Worm (Caenorhabditis elegans) whole organism, young adult: ENCODE results near the gene hoe-1.
A peak's percentile ranks its signal among the peaks of the same experiment; 100 is the strongest.

Experiments
- B0336.3 ChIP-seq: fragments of 200-800 bp; sonication (Bioruptor generic); IDR thresholded peaks from 2 replicates; pipeline ENCODE4 v1.3.6; 2022; ENCODE audit warnings: missing genetic modification characterization, missing compliant biosample characterization
- C17E4.6 ChIP-seq: fragments of 200-800 bp; sonication (Bioruptor generic); IDR thresholded peaks from 2 replicates; pipeline ENCODE4 v1.3.6; 2022; ENCODE audit warnings: missing genetic modification reagents, missing genetic modification characterization, missing compliant biosample characterization
- F22D6.2 ChIP-seq: sonication (generic microtip); optimal IDR thresholded peaks from 2 replicates; lab custom pipeline; 2016; ENCODE audit warnings: mild to moderate bottlenecking, missing genetic modification characterization, missing compliant biosample characterization
- F57A8.1 ChIP-seq: fragments of 200-800 bp; sonication (Bioruptor generic); optimal IDR thresholded peaks from 2 replicates; lab custom pipeline; 2018; ENCODE audit warnings: mild to moderate bottlenecking, missing genetic modification characterization, moderate library complexity, missing compliant biosample characterization
- F57C9.4 ChIP-seq: sonication (generic microtip); optimal IDR thresholded peaks from 2 replicates; lab custom pipeline; 2017; ENCODE audit warnings: mild to moderate bottlenecking, missing genetic modification characterization, missing compliant biosample characterization
- K11D2.4 ChIP-seq: fragments of 200-800 bp; sonication (Bioruptor generic); IDR thresholded peaks from 2 replicates; pipeline ENCODE4 v1.3.6; 2022; ENCODE audit warnings: missing genetic modification reagents, missing genetic modification characterization, missing compliant biosample characterization
- Y56A3A.18 ChIP-seq: fragments of 200-800 bp; sonication (Bioruptor generic); IDR thresholded peaks from 2 replicates; pipeline ENCODE4 v1.3.6; 2022; ENCODE audit warnings: missing genetic modification reagents, missing genetic modification characterization, missing compliant biosample characterization
- ama-1 ChIP-seq, 3 experiments: fragments of 150-350 bp in 1 of 3; sonication (generic microtip) in 2 of 3; optimal IDR thresholded peaks; 2 replicates each; lab custom pipeline; 2014 to 2018; ENCODE audit warnings: missing biosample characterization in 2 of 3, missing genetic modification characterization in 2 of 3, missing genetic modification reagents in 2 of 3
- attf-5 ChIP-seq: fragments of 200-800 bp; sonication (Bioruptor generic); optimal IDR thresholded peaks from 2 replicates; lab custom pipeline; 2018; ENCODE audit warnings: mild to moderate bottlenecking, missing genetic modification characterization, missing compliant biosample characterization
- ccch-3 ChIP-seq: fragments of 200-800 bp; sonication (Bioruptor generic); optimal IDR thresholded peaks from 2 replicates; lab custom pipeline; 2018; ENCODE audit warnings: mild to moderate bottlenecking, missing genetic modification characterization, missing compliant biosample characterization
- cebp-1 ChIP-seq, 2 experiments: fragments of 200-800 bp in 1 of 2; sonication (Bioruptor generic) in 1 of 2; sonication (generic microtip) in 1 of 2; IDR thresholded peaks in 1 of 2; optimal IDR thresholded peaks in 1 of 2; 2 replicates each; pipeline versions ENCODE4 v1.3.6 to Lab custom; 2017 to 2022; ENCODE audit warnings: missing compliant biosample characterization in 2 of 2, missing genetic modification characterization in 2 of 2, mild to moderate bottlenecking in 1 of 2, missing genetic modification reagents in 1 of 2, moderate library complexity in 1 of 2
- ceh-100 ChIP-seq: fragments of 200-800 bp; sonication (Bioruptor generic); IDR thresholded peaks from 2 replicates; pipeline ENCODE4 v1.3.6; 2022; ENCODE audit warnings: missing genetic modification reagents, missing genetic modification characterization, missing compliant biosample characterization
- ceh-27 ChIP-seq: fragments of 200-800 bp; sonication (Bioruptor generic); optimal IDR thresholded peaks from 2 replicates; lab custom pipeline; 2018; ENCODE audit warnings: mild to moderate bottlenecking, missing genetic modification characterization, moderate library complexity, missing compliant biosample characterization
- ceh-40 ChIP-seq: fragments of 200-800 bp; sonication (Bioruptor generic); IDR thresholded peaks from 2 replicates; pipeline ENCODE4 v1.3.6; 2022; ENCODE audit warnings: missing genetic modification characterization, missing compliant biosample characterization
- chd-7 ChIP-seq: sonication (generic microtip); optimal IDR thresholded peaks from 2 replicates; lab custom pipeline; 2016; ENCODE audit warnings: mild to moderate bottlenecking, missing genetic modification characterization, moderate library complexity, missing compliant biosample characterization
- die-1 ChIP-seq: sonication (generic microtip); optimal IDR thresholded peaks from 2 replicates; lab custom pipeline; 2016; ENCODE audit warnings: missing genotype, mild to moderate bottlenecking, missing genetic modification characterization, missing compliant biosample characterization
- dpff-1 ChIP-seq: sonication (generic microtip); optimal IDR thresholded peaks from 2 replicates; lab custom pipeline; 2017; ENCODE audit warnings: mild to moderate bottlenecking, missing genetic modification characterization, missing compliant biosample characterization
- egrh-3 ChIP-seq: fragments of 200-800 bp; sonication (Bioruptor generic); IDR thresholded peaks from 2 replicates; pipeline ENCODE4 v1.3.6; 2022; ENCODE audit warnings: missing genetic modification reagents, missing genetic modification characterization, missing compliant biosample characterization
- ekl-4 ChIP-seq: fragments of 200-800 bp; sonication (Bioruptor generic); IDR thresholded peaks from 2 replicates; pipeline ENCODE4 v1.3.6; 2022; ENCODE audit warnings: missing genetic modification reagents, missing genetic modification characterization, missing compliant biosample characterization
- ets-4 ChIP-seq: fragments of 200-800 bp; sonication (Bioruptor generic); optimal IDR thresholded peaks from 2 replicates; lab custom pipeline; 2018; ENCODE audit warnings: mild to moderate bottlenecking, missing genetic modification characterization, missing compliant biosample characterization
- fkh-3 ChIP-seq: sonication (generic microtip); optimal IDR thresholded peaks from 2 replicates; lab custom pipeline; 2016; ENCODE audit warnings: mild to moderate bottlenecking, missing genetic modification characterization, missing compliant biosample characterization
- hmg-1.2 ChIP-seq: fragments of 200-800 bp; sonication (Bioruptor generic); IDR thresholded peaks from 2 replicates; pipeline ENCODE4 v1.3.6; 2022; ENCODE audit warnings: missing genetic modification reagents, missing genetic modification characterization, missing compliant biosample characterization
- hsf-1 ChIP-seq: fragments of 200-800 bp; sonication (Bioruptor generic); IDR thresholded peaks from 2 replicates; pipeline ENCODE4 v1.3.6; 2022; ENCODE audit warnings: missing genetic modification reagents, missing genetic modification characterization, missing compliant biosample characterization
- let-526 ChIP-seq: fragments of 200-800 bp; sonication (Bioruptor generic); IDR thresholded peaks from 2 replicates; pipeline ENCODE4 v1.3.6; 2022; ENCODE audit warnings: missing genetic modification reagents, missing genetic modification characterization, missing compliant biosample characterization
- let-607 ChIP-seq, 2 experiments: fragments of 200-800 bp in 1 of 2; sonication (Bioruptor generic) in 1 of 2; sonication (generic microtip) in 1 of 2; optimal IDR thresholded peaks; 2 replicates each; lab custom pipeline; 2016 to 2018; ENCODE audit warnings: mild to moderate bottlenecking in 2 of 2, missing compliant biosample characterization in 2 of 2, missing genetic modification characterization in 2 of 2, moderate library complexity in 2 of 2, missing genotype in 1 of 2
- lin-35 ChIP-seq, 3 experiments: fragments of 150-350 bp in 2 of 3; sonication (generic microtip) in 1 of 3; optimal IDR thresholded peaks; 2 replicates each; lab custom pipeline; 2014 to 2018; ENCODE audit warnings: missing biosample characterization in 3 of 3, missing genetic modification characterization in 3 of 3, missing genetic modification reagents in 3 of 3
- lin-40 ChIP-seq: sonication (generic microtip); optimal IDR thresholded peaks from 2 replicates; lab custom pipeline; 2016; ENCODE audit warnings: missing genetic modification characterization, mild to moderate bottlenecking, missing compliant biosample characterization, missing genotype, missing genetic modification reagents
- lin-54 ChIP-seq: fragments of 200-800 bp; sonication (Bioruptor generic); optimal IDR thresholded peaks from 2 replicates; lab custom pipeline; 2018; ENCODE audit warnings: mild to moderate bottlenecking, missing genetic modification characterization, missing compliant biosample characterization
- lsl-1 ChIP-seq: fragments of 200-800 bp; sonication (Bioruptor generic); optimal IDR thresholded peaks from 2 replicates; lab custom pipeline; 2018; ENCODE audit warnings: mild to moderate bottlenecking, missing genetic modification characterization, moderate library complexity, missing compliant biosample characterization
- madf-10 ChIP-seq: sonication (generic microtip); optimal IDR thresholded peaks from 2 replicates; lab custom pipeline; 2016; ENCODE audit warnings: mild to moderate bottlenecking, missing genetic modification characterization, missing compliant biosample characterization
- mcd-1 ChIP-seq: fragments of 200-800 bp; sonication (Bioruptor generic); IDR thresholded peaks from 2 replicates; pipeline ENCODE4 v1.3.6; 2022; ENCODE audit warnings: missing genetic modification reagents, missing genetic modification characterization, missing compliant biosample characterization
- nfyb-1 ChIP-seq: fragments of 200-800 bp; sonication (Bioruptor generic); IDR thresholded peaks from 2 replicates; pipeline ENCODE4 v1.3.6; 2022; ENCODE audit warnings: missing genetic modification reagents, missing genetic modification characterization, missing compliant biosample characterization
- nhr-27 ChIP-seq: fragments of 200-800 bp; sonication (Bioruptor generic); optimal IDR thresholded peaks from 2 replicates; lab custom pipeline; 2018; ENCODE audit warnings: mild to moderate bottlenecking, missing genetic modification characterization, moderate library complexity, missing compliant biosample characterization
- nhr-80 ChIP-seq: sonication (generic microtip); optimal IDR thresholded peaks from 2 replicates; lab custom pipeline; 2016; ENCODE audit warnings: missing genetic modification characterization, missing compliant biosample characterization
- nhr-90 ChIP-seq: sonication (generic microtip); optimal IDR thresholded peaks from 2 replicates; lab custom pipeline; 2016; ENCODE audit warnings: missing genotype, mild to moderate bottlenecking, missing genetic modification characterization, missing compliant biosample characterization
- pbrm-1 ChIP-seq: fragments of 200-800 bp; sonication (Bioruptor generic); IDR thresholded peaks from 2 replicates; pipeline ENCODE4 v1.3.6; 2022; ENCODE audit warnings: missing genetic modification reagents, missing genetic modification characterization, missing compliant biosample characterization
- rcor-1 ChIP-seq: fragments of 200-800 bp; sonication (Bioruptor generic); IDR thresholded peaks from 2 replicates; pipeline ENCODE4 v1.3.6; 2022; ENCODE audit warnings: missing genetic modification reagents, missing genetic modification characterization, missing compliant biosample characterization
- repo-1 ChIP-seq: sonication (generic microtip); optimal IDR thresholded peaks from 2 replicates; lab custom pipeline; 2017; ENCODE audit warnings: mild to moderate bottlenecking, missing genetic modification characterization, missing compliant biosample characterization
- snpc-1.1 ChIP-seq: sonication (generic microtip); optimal IDR thresholded peaks from 2 replicates; lab custom pipeline; 2017; ENCODE audit warnings: missing genetic modification characterization, mild to moderate bottlenecking, missing compliant biosample characterization, antibody characterized with exemption, moderate library complexity, missing genotype, missing genetic modification reagents; ENCODE audit not compliant: insufficient read depth
- snpc-4 ChIP-seq, 5 experiments: fragments of 150-350 bp in 1 of 5; sonication (generic microtip) in 4 of 5; optimal IDR thresholded peaks; 2 replicates each; lab custom pipeline; 2014 to 2018; ENCODE audit warnings: missing genetic modification characterization in 5 of 5, missing biosample characterization in 3 of 5, antibody characterized with exemption in 2 of 5, mild to moderate bottlenecking in 2 of 5, missing compliant biosample characterization in 2 of 5, missing genotype in 2 of 5, moderate library complexity in 2 of 5, missing genetic modification reagents in 1 of 5
- zim-3 ChIP-seq: sonication (generic microtip); optimal IDR thresholded peaks from 2 replicates; lab custom pipeline; 2017; ENCODE audit warnings: mild to moderate bottlenecking, missing genetic modification characterization, moderate library complexity, missing compliant biosample characterization
- ztf-18 ChIP-seq: sonication (generic microtip); optimal IDR thresholded peaks from 2 replicates; lab custom pipeline; 2016; ENCODE audit warnings: missing genotype, mild to moderate bottlenecking, missing genetic modification characterization, missing compliant biosample characterization
- ztf-26 ChIP-seq: sonication (generic microtip); optimal IDR thresholded peaks from 2 replicates; lab custom pipeline; 2017; ENCODE audit warnings: missing genetic modification characterization, missing compliant biosample characterization
- ztf-6 ChIP-seq: fragments of 200-800 bp; sonication (Bioruptor generic); IDR thresholded peaks from 2 replicates; pipeline ENCODE4 v1.3.6; 2022; ENCODE audit warnings: missing genetic modification reagents, missing genetic modification characterization, missing compliant biosample characterization

hoe-1 gene

DNA sequence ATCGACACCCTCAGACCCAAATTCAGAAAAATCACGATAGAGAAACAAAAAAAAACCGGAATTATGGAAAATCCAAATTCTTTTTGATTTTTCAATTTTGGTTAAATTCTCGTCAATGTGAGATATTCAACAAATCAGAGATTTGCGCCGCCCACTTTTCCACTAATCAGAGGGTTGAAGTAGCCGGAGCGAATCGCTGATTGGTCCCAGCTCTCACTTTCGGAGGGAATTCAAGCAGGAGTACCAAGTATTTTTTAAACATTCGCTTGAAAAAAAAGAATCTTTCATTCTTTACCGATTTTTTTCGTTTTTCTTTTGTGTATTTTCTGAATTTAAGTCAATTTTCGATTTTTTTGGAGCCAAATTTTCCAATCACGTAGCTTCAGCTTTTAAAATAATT is 38.1 kb downstream of the hoe-1 start:
- TF ChIP-seq B0336.3: no peak
- peak; percentile 43 for TF ChIP-seq nhr-27 (tag; lab: Kevin White, UChicago)

DNA sequence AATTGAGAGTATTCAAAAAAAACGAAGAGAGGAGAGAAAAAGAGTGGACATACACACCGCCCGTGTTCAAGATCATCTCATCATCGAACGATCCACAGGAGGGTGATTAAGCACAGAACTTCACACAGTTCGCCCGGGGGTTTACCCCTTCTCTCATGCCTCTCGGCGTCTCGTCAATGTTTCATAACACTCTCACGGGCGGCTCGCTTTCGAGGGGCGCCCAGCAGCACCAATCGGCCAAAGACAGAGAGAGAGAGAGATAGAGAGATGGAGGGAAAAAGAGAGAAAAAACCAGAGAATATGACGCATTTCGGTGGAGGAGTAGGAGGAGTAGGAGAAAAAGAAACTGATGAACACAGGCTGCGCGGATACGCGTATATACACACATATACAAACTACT is 38.9 kb downstream of the hoe-1 start:
- peak; percentile 21 for TF ChIP-seq repo-1 (tag; lab: Kevin White, UChicago)
- peak; percentile 99 for TF ChIP-seq nhr-80 (tag; lab: Kevin White, UChicago)
- TF ChIP-seq fkh-3: no peak
- peak; percentile 19 for TF ChIP-seq madf-10 (tag; lab: Kevin White, UChicago)
- no peak for TF ChIP-seq ztf-6 (GFP tag; lab: Robert Waterston, UW)
- peak; percentile 43; the same call in 1 of the 2 replicates for TF ChIP-seq B0336.3
- TF ChIP-seq ccch-3: no peak
- TF ChIP-seq ceh-40 (GFP tag; lab: Robert Waterston, UW): no peak
- peak; percentile 58; the same call in 1 of the 2 replicates for TF ChIP-seq rcor-1
- TF ChIP-seq lin-54 (GFP tag; lab: Kevin White, UChicago): peak; percentile 43
- TF ChIP-seq ceh-27 (GFP tag; lab: Kevin White, UChicago): peak; percentile 28
- no peak for TF ChIP-seq dpff-1 (tag; lab: Kevin White, UChicago)
- TF ChIP-seq nfyb-1 (GFP tag; lab: Robert Waterston, UW): peak; percentile 59; the same call in 1 of the 2 replicates
- TF ChIP-seq let-526 (GFP tag; lab: Robert Waterston, UW): 0 out of 2 replicates have a peak, but pooled peaks have one; percentile 47
- TF ChIP-seq ama-1 (optimal IDR thresholded peaks at IDR 0.05; lab: Kevin White, UChicago): no peak
- no peak for TF ChIP-seq ama-1 (GFP tag; optimal IDR thresholded peaks at IDR 0.05; lab: Kevin White, UChicago)
- TF ChIP-seq let-607 (tag; optimal IDR thresholded peaks at IDR 0.05; lab: Kevin White, UChicago): peak in 1 of 2 experiments; percentile 27
- TF ChIP-seq F57A8.1 (GFP tag; lab: Kevin White, UChicago): no peak
- peak; percentile 48; the same call in 1 of the 2 replicates for TF ChIP-seq hmg-1.2
- no peak for TF ChIP-seq die-1 (tag; lab: Kevin White, UChicago)
- TF ChIP-seq mcd-1: peak; percentile 65
- no peak for TF ChIP-seq F22D6.2 (tag; lab: Kevin White, UChicago)
- TF ChIP-seq ekl-4: no peak
- no peak for TF ChIP-seq chd-7 (tag; lab: Kevin White, UChicago)
- TF ChIP-seq snpc-1.1 (tag; lab: Kevin White, UChicago): no peak
- TF ChIP-seq C17E4.6 (GFP tag; lab: Robert Waterston, UW): 0 out of 2 replicates have a peak, but pooled peaks have one; percentile 19
- peak; percentile 72 for TF ChIP-seq ztf-18 (tag; lab: Kevin White, UChicago)
- TF ChIP-seq lin-40: peak; percentile 64
- TF ChIP-seq lin-35 (GFP tag; optimal IDR thresholded peaks at IDR 0.05; lab: Kevin White, UChicago): peak in 1 of 3 experiments; percentile 28
- no peak for TF ChIP-seq F57C9.4 (tag; lab: Kevin White, UChicago)
- TF ChIP-seq ztf-26 (tag; lab: Kevin White, UChicago): peak; percentile 15
- TF ChIP-seq nhr-90: peak; percentile 51
- TF ChIP-seq K11D2.4 (GFP tag; lab: Robert Waterston, UW): peak; percentile 57; the same call in 1 of the 2 replicates
- peak; percentile 93 for TF ChIP-seq attf-5
- no peak for TF ChIP-seq snpc-4 (GFP tag; optimal IDR thresholded peaks at IDR 0.05; lab: Kevin White, UChicago)
- TF ChIP-seq snpc-4 (tag; optimal IDR thresholded peaks at IDR 0.05; lab: Kevin White, UChicago): peak in 1 of 4 experiments; percentile 25
- TF ChIP-seq hsf-1: 0 out of 2 replicates have a peak, but pooled peaks have one; percentile 15
- TF ChIP-seq lsl-1: no peak
- TF ChIP-seq ets-4 (GFP tag; lab: Kevin White, UChicago): peak; percentile 71
- TF ChIP-seq Y56A3A.18 (GFP tag; lab: Robert Waterston, UW): no peak
- no peak for TF ChIP-seq ceh-100 (GFP tag; lab: Robert Waterston, UW)
- TF ChIP-seq zim-3 (tag; lab: Kevin White, UChicago): no peak
- peak; percentile 50; the same call in 1 of the 2 replicates for TF ChIP-seq egrh-3 (GFP tag; lab: Robert Waterston, UW)
- peak; percentile 82 for TF ChIP-seq cebp-1 (GFP tag; IDR thresholded peaks at IDR 0.05; lab: Robert Waterston, UW)
- peak; percentile 96 for TF ChIP-seq cebp-1 (tag; optimal IDR thresholded peaks at IDR 0.05; lab: Kevin White, UChicago)
- peak; percentile 52 for TF ChIP-seq pbrm-1 (GFP tag; lab: Robert Waterston, UW)
